Worm (Caenorhabditis elegans): ENCODE data around the gene C32D5.12.

ce11 chrII:6309198-6309597, 49.6 kb downstream of the C32D5.12 start, which contains the start of gene glb-10:
- TF ChIP-seq pqm-1 (tag; optimal IDR thresholded peaks at IDR 0.05) (no peak), nhr-11 (tag; optimal IDR thresholded peaks at IDR 0.05) (no peak), ama-1 (optimal IDR thresholded peaks at IDR 0.05) (no peak), dve-1 (tag; optimal IDR thresholded peaks at IDR 0.05) (no peak), eyg-1 (tag; optimal IDR thresholded peaks at IDR 0.05) (no peak), fkh-10 (GFP tag; optimal IDR thresholded peaks at IDR 0.05) (no peak), sox-2 (GFP tag; IDR thresholded peaks at IDR 0.05) (no peak), unc-42 (tag; optimal IDR thresholded peaks at IDR 0.05) (no peak), nhr-232 (tag; optimal IDR thresholded peaks at IDR 0.05) (no peak), dmd-4 (tag; optimal IDR thresholded peaks at IDR 0.05; ENCODE audit: borderline replicate concordance) (no peak), ceh-18 (tag; optimal IDR thresholded peaks at IDR 0.05) (no peak), lin-11 (tag; optimal IDR thresholded peaks at IDR 0.05) (no peak)
